Fruit fly (Drosophila melanogaster) whole organism: ENCODE results near the gene ND-ACP.

ENCODE experiments used
- CG8478 ChIP-seq: fragments of >200 bp; optimal IDR thresholded peaks from 2 replicates; lab custom pipeline; 2018; ENCODE audit warnings: inconsistent platforms
- Dll ChIP-seq: fragments of >200 bp; optimal IDR thresholded peaks from 2 replicates; lab custom pipeline; 2017
- EcR ChIP-seq, 2 experiments: fragments of >200 bp; optimal IDR thresholded peaks; 2 replicates each; lab custom pipeline; 2017; ENCODE audit warnings: missing biosample characterization in 2 of 2, missing genetic modification characterization in 2 of 2, missing genetic modification reagents in 2 of 2
- pan ChIP-seq: fragments of >200 bp; optimal IDR thresholded peaks from 2 replicates; lab custom pipeline; 2017
- psq ChIP-seq: fragments of >200 bp; optimal IDR thresholded peaks from 2 replicates; lab custom pipeline; 2017
- usp ChIP-seq: fragments of >200 bp; optimal IDR thresholded peaks from 2 replicates; lab custom pipeline; 2017; ENCODE audit warnings: missing biosample characterization, missing genetic modification characterization, mixed read lengths

The ND-ACP gene

DNA sequence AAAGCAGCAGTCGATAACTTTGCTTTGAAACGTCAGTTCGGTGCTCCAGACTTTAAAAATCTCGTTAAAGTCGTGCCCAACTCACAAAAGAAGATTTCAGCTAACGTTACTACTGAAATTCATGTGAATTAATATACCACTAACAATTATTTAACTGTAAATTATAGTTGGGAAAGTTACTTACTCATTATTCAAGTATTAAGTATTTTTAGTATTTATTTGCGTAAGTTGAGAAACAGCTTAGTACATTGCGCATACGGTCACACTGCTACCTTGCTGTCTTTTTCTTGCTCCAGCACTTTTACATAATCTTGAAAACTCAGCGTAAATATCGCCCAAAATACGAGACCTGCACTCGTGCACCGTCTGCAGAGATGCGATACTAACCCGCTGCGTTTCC is at the start of gene ND-ACP:
ND-ACP (plus strand) TSS at position 226 of the 400 bp plus-strand sequence.
- no peak for TF ChIP-seq Dll (lab: Kevin White, UChicago)
- TF ChIP-seq EcR (GFP tag; optimal IDR thresholded peaks at IDR 0.05; lab: Kevin White, UChicago) = no peak

DNA sequence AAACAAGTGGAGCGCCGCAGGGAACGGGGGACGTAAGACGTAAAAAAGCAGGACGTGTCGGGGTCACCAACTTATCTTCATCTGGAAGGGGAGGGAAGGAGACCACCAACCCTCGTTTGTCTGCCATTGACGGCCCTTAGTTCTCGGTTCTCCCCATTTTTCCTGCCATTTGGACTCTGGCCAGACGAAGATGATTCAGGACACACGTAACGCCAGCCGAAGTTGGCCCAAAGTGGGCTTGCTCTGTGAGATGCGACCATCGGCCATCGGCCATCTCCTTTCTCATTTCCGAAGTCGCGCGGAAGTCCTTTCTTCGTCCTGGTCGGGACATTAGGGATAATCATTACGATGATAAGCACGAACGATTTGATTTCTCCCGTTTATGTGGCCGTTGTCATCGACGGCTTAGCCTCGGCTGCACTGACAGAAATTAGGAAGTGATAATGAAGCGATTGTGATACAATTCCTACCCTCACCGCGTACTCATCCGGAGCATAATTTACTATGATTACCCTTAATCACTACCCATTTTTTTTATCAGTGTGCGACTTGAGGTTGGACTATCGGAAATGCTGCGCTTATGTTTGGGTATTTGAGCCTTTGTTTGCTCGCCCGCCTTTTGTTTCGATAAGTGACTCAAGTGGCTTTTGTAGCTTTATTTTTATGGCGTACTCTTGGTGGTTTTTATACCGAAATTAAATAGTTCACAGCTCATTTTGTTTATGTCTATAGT is 48.7 kb upstream of the ND-ACP start:
- TF ChIP-seq EcR (GFP tag; optimal IDR thresholded peaks at IDR 0.05; lab: Kevin White, UChicago) = no peak

DNA sequence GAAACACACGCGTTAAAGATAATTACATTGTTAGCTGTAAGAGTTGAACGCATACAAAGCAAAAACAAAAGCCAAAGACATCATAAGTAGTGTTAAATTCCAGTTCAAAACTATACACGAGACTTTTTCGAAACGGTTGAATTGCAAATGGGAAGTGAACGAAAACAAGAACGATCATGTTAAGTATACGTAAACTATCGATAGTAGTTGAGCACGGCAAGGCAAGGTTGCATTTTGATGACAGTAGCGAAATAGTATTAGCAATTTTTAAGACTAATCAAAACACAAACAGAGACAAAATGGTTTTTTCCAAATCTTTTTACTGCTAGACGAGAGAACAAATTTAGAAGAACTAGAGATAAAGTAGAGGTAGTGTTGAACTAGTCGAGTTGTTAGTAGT is 34.9 kb upstream of the ND-ACP start:
- TF ChIP-seq usp (no peak), Dll (lab: Kevin White, UChicago) (no peak), EcR (GFP tag; optimal IDR thresholded peaks at IDR 0.05; lab: Kevin White, UChicago) (no peak), psq (lab: Kevin White, UChicago) (no peak), pan (lab: Kevin White, UChicago) (no peak), CG8478 (lab: Kevin White, UChicago) (no peak)

DNA sequence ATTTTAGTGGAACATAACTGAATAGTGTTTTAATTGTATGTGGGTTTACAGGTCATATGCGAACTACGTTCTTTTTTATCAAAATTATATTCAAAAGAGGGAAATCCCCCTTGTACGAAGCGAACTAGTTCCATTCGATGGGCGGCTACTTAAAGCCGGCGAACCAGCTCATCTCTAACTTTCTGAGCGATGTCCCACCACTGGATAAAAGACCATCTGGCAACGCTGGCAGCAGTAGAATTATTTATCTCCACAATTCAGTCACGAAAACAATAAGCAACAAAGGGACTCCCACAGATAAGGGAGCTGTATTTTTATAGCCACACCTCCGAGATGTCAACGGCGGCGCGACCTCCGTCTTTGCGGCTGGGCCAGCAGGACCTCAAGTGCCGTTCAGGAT is 34.1 kb upstream of the ND-ACP start, which contains the start of gene Rabex-5:
Rabex-5 (plus strand) TSS at position 221 of the 400 bp plus-strand sequence.
- no peak for TF ChIP-seq CG8478 (lab: Kevin White, UChicago)
- TF ChIP-seq Dll (lab: Kevin White, UChicago) = no peak
- no peak for TF ChIP-seq usp
- TF ChIP-seq pan (lab: Kevin White, UChicago) = no peak
- TF ChIP-seq psq (lab: Kevin White, UChicago) = no peak
- TF ChIP-seq EcR (GFP tag; optimal IDR thresholded peaks at IDR 0.05; lab: Kevin White, UChicago) = no peak

DNA sequence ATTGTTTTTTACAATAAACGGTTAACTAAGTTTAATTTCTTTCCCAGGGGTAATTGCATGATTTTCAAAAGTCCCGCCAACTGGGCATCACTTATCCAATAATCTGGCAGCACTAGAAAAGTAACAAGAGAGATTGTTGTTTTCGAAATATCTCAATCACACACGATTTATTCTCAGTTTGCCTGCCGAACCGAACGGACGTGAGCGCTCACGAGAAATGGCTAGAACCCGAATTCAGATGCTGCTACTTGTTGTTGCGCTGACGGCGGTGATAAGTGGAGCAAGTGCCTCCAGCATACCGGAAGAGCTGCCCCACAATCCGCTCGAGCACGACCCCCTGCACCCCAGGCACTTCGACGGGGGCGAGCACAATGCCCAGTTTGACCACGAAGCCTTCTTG is 31.2 kb upstream of the ND-ACP start, which contains the start of gene scf:
scf (plus strand) TSS at position 164 of the 400 bp plus-strand sequence.
- TF ChIP-seq CG8478 (lab: Kevin White, UChicago) (no peak), Dll (lab: Kevin White, UChicago) (no peak), pan (lab: Kevin White, UChicago) (no peak), psq (lab: Kevin White, UChicago) (no peak), EcR (GFP tag; optimal IDR thresholded peaks at IDR 0.05; lab: Kevin White, UChicago) (no peak), usp (no peak)

DNA sequence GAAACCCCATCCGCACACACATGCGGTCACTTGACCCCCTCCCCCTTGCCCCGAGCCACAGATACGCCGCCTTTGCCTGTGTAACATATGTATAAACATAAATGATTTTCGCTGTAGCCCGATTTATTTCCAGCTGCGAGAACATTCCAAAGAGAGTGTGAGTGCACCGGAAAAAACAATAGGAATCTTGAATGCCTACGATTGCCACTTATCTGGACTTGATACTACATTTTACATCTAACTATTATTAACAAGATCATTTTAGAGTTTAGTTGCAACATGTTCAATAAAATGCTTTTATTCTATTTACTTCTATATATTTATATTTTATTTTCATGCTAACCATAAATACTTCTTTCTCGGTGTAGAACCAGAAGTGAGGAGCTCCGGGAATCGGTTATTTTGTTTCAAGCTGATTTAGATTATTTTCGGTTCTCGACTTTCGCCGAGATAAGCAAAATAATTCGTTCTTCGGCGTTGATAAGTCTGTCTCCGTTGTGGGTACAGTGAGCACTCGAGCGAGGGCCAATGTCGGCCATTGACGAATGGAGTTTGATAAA is 29.6 kb upstream of the ND-ACP start:
- TF ChIP-seq pan (lab: Kevin White, UChicago) (no peak), EcR (GFP tag; optimal IDR thresholded peaks at IDR 0.05; lab: Kevin White, UChicago) (no peak)

DNA sequence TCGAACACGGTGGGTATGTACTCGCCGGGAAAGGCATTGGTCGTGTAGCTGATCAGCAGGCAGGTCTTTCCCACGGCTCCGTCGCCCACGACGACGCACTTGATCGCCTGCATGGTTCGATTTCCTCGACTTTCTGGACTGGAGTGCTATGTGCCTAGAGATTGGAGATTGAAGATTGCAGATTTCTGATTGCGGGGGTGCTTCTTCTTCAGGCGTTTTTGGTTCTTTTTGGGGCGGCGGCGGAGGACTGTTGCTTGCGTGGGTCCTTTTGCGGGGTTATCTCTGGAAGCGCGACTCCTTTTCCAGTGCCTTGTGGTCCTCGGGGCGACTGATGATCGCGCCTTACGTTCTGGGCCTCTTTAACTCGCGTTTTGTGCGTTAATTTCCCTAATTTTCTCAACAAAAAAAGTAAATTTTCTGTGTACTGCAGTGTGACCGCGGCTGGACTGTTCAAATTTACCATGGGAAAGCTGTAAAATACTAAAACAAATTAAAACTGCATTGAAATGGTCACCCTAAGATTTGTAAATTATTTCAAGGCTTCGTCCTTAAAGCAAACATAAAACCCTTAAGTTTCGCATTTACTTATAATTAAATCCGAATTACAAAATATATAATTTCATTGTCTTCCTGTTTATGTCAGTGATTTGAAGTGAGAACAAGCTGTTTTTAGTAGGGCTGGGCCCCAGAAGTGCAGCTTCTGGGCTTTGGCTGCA is 27.4 kb upstream of the ND-ACP start, which contains the start of the genes Rac1 and Acat2:
Rac1 (minus strand) TSS at position 450 of the 716 bp plus-strand sequence.
Acat2 (plus strand) TSS at position 711 of the 716 bp plus-strand sequence.
- TF ChIP-seq CG8478 (lab: Kevin White, UChicago) (no peak), EcR (GFP tag; optimal IDR thresholded peaks at IDR 0.05; lab: Kevin White, UChicago) (no peak), Dll (lab: Kevin White, UChicago) (no peak)

DNA sequence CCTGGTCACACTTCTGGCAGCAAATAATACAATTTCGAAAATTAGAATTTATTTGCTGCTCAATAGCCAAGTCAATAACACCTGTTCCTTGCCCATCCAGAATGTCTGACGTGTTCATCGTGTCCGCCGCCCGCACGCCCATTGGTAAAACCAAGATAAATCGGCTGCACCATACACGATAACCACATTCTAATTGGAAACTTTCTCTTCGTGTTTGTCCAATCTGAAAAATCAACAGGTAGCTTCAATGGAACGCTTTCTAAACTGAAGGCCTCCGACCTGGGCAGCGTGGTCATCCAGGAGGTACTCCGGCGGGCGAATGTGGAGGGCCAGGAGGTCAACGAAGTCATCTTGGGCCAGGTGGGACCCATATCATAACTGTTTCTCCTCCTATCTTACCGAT is 26.8 kb upstream of the ND-ACP start:
- no peak for TF ChIP-seq usp
- TF ChIP-seq psq (lab: Kevin White, UChicago) = no peak

DNA sequence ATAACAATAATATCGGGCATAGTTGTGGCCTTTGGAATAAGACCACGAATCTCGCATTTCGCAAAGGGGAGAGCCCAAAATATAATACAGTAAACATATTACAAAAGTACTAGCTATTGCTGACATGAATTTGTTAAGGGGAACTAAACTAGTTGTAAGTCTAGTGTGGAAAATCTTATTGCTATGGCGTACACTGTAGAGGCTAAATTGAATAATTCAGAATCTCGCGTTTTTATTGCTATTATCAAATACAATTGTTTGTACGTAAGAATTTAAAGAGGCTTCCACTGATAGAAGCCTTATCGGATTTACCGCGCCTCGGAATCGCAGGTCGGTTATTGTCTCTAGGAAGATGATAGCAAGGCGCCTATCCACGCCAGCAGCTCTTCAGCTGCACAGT is 24.4 kb upstream of the ND-ACP start:
- TF ChIP-seq Dll (lab: Kevin White, UChicago) (no peak), usp (no peak), CG8478 (lab: Kevin White, UChicago) (no peak), EcR (GFP tag; optimal IDR thresholded peaks at IDR 0.05; lab: Kevin White, UChicago) (no peak), pan (lab: Kevin White, UChicago) (no peak), psq (lab: Kevin White, UChicago) (no peak)

DNA sequence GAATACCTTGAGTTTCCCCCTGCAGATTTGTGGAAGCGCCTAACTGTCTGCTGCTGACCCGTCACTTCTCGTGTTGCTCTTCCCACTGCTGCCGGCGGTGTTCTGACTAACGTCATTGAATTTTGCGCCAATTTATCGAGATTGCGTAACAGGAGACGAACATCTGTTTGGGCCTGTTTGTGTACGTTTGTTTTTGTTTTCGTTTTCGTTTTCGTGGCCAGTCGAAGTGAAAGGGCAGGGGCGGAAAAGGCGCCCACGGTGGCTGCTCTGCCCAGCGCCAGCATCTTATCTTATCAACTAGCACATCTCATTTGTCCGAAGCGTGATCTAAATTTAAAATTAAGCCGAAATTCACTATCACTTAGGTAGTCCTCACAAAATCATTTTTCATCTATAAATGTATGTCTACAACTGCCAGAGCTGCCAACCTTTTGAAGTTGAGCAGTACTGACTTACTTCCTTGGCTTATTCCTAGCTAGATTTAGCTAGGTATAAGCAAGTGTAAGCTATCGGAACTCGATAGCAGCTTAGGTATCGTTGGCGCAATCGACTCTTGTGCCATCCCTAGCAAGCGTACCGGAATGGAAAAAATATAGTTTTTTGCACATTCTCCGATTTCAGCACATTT is 22.6 kb upstream of the ND-ACP start, which contains the start of the genes Ctr9 and Nt5a:
Ctr9 (plus strand) TSS at position 220 of the 628 bp plus-strand sequence.
Nt5a (minus strand) TSS at position 414 of the 628 bp plus-strand sequence.
- no peak for TF ChIP-seq Dll (lab: Kevin White, UChicago)
- TF ChIP-seq psq (lab: Kevin White, UChicago) = no peak
- no peak for TF ChIP-seq EcR (GFP tag; optimal IDR thresholded peaks at IDR 0.05; lab: Kevin White, UChicago)
- no peak for TF ChIP-seq pan (lab: Kevin White, UChicago)
- no peak for TF ChIP-seq usp
- no peak for TF ChIP-seq CG8478 (lab: Kevin White, UChicago)

DNA sequence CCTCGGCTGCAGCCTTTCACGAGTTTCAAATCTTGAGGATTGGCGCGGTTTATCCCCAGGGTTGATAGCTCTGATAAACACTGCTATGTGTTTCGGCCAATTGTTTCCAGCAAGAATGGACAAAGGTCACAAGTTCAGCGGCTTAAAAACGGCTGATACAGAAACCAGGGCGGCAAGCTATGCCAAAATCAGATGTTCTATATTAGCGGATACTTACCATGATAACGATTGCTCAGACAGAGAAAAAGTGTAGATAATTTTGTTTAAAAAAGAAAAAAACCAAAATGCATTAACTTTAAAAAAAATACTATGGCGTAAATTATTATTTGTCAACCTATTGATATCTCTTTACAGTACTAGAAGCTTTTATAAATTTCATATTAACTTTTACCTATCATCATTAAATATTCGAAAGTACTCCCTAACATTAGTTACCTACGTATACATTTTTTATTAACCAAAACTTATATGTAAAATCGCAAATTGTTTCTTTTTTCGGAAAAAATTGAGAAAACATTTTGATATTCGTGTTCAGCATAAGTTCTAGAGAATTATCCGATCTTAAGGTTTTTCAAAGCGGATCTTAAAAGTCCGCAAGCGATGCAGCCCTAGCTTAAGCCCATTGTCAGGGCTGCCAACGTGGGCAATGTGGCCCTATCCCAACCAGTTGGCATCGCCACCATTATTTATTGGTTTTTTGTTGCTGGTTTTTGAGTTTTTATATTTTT is 16.5 kb upstream of the ND-ACP start, which contains the start of the genes sturkopf and Herc4:
sturkopf (minus strand) TSS at position 339 of the 728 bp plus-strand sequence.
Herc4 (plus strand) TSS at position 658 of the 728 bp plus-strand sequence.
- TF ChIP-seq EcR (GFP tag; optimal IDR thresholded peaks at IDR 0.05; lab: Kevin White, UChicago) = no peak
- TF ChIP-seq Dll (lab: Kevin White, UChicago) = no peak
- no peak for TF ChIP-seq pan (lab: Kevin White, UChicago)
- no peak for TF ChIP-seq usp
- TF ChIP-seq CG8478 (lab: Kevin White, UChicago) = no peak
- TF ChIP-seq psq (lab: Kevin White, UChicago) = no peak
